Fruit fly (Drosophila melanogaster): ENCODE results near the gene tws.
A peak's percentile ranks its signal among the peaks of the same experiment; 100 is the strongest.

DNA sequence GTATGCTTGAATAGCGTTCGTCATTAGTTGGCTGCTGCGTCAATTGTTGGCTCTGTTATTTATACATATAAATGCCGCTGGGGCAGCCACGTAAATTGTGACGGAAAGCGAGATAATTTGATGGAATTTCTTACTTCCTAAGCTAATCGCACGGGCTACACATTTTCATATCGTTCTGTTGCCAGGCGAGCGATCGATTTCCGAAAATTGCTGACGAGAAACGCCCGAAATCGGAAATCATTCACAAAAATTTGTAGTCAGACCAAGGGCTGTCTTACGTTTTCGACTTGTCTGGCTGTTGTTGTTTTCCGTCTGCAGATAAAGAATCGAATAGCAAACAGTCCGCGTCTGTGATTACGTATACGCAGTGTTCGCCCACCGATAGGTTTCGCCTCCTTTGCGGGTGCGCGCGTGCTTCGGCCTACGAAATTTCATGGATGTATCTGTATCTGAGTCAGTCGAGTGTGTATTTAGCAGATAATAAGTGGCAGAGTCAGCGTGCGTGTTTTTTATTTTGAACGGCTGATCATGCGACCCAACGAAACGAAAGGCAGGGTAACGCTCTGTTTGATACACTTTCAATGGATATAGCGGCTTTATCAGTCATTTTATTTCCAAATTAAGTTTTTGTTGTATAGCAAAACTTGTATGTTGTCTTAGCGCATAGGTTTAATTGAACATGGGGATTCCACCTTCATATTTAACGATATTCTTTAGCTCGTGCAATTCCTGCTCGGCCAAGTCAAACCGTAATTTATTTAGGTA is 41.9 kb downstream of the tws start:
- TF ChIP-seq Sox14 (GFP tag; optimal IDR thresholded peaks at IDR 0.05) (no peak), Lpt (GFP tag; optimal IDR thresholded peaks at IDR 0.05) (no peak), OdsH (GFP tag; optimal IDR thresholded peaks at IDR 0.05) (no peak), CG34406 (GFP tag; optimal IDR thresholded peaks at IDR 0.05) (peak; percentile 3), Eip75B (GFP tag; optimal IDR thresholded peaks at IDR 0.05) (no peak)

Data from whole organism, prepupa.